Fruit fly (Drosophila melanogaster): ENCODE results near the gene Ucp4C.

The Ucp4C gene

dm6 chr2L:6006508-6007232, 38.3 kb downstream of the Ucp4C start, which contains the start of gene Gal (continued):
- no peak for TF ChIP-seq CG2129 (GFP tag; IDR thresholded peaks at IDR 0.05; ENCODE audit: partially characterized antibody)
- TF ChIP-seq gsb-n (tag; optimal IDR thresholded peaks at IDR 0.05), result no peak
- TF ChIP-seq CG3726 (GFP tag; IDR thresholded peaks at IDR 0.05), result 0 out of 3 replicates have a peak, but pooled peaks have one; percentile 30
- TF ChIP-seq CG2678 (tag; optimal IDR thresholded peaks at IDR 0.05), result no peak
- no peak for TF ChIP-seq CG11504 (tag; optimal IDR thresholded peaks at IDR 0.05)
- TF ChIP-seq kah (GFP tag; optimal IDR thresholded peaks at IDR 0.05), result no peak
- TF ChIP-seq cato (GFP tag; optimal IDR thresholded peaks at IDR 0.05; ENCODE audit: borderline replicate concordance), result no peak
- TF ChIP-seq bbx (GFP tag; IDR thresholded peaks at IDR 0.05; ENCODE audit: partially characterized antibody), result no peak
- TF ChIP-seq CG4424 (GFP tag; optimal IDR thresholded peaks at IDR 0.05), result no peak
- TF ChIP-seq Side (GFP tag; optimal IDR thresholded peaks at IDR 0.05), result no peak
- no peak for TF ChIP-seq br (optimal IDR thresholded peaks at IDR 0.05)
- no peak for TF ChIP-seq CG10654 (GFP tag; optimal IDR thresholded peaks at IDR 0.05)
- TF ChIP-seq org-1 (GFP tag; optimal IDR thresholded peaks at IDR 0.05), result no peak
- TF ChIP-seq CG1647 (GFP tag; optimal IDR thresholded peaks at IDR 0.05), result no peak
- TF ChIP-seq BEAF-32 (GFP tag; optimal IDR thresholded peaks at IDR 0.05), result no peak

DNA sequence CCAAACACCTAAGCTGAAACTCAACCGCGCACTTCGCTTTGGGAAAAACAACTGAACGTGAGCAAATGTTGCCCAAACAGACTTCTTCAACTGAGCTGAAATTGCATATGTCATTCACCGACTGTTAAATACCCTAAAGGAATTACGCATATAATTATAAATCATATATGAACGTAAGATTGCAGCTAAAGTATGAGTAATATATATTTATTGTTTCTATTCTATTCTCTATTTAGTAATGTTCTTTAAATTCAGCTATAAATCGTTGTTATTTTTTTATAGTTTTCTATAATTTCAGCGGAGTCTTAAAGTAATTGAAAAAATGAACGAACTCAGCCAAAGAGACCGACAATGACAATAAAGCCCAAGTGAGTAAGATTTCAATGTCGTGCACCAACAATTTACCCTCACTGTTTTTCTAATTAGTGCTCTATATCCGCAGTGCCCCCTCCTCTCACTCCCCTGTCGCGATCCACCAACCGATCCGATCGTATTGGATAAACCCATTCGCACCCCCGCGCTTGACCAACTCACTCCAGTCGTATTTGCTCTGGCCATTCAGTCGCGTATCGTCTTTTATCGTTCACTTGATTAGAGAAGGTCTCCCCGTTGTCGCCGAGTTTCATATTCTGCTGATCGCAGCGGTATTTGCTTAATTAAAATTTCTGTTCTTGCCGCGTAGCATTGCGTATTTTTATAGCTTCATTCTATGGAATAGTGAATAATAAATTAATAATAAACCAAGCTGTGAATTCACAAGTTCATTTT, 44.1 kb downstream of the Ucp4C start, which contains the start of gene CG9098:
Gene CG9098, minus strand, starts transcription at position 36 of the 768 bp plus-strand sequence.
- TF ChIP-seq CG7786 (GFP tag; optimal IDR thresholded peaks at IDR 0.05) (no peak), otp (GFP tag; IDR thresholded peaks at IDR 0.05) (peak; percentile 10; the same call in 1 of the 3 replicates), crol (GFP tag; IDR thresholded peaks at IDR 0.05) (peak; percentile 75), CG4617 (GFP tag; optimal IDR thresholded peaks at IDR 0.05; ENCODE audit: borderline replicate concordance) (no peak), ems (GFP tag; optimal IDR thresholded peaks at IDR 0.05) (no peak), CG8388 (GFP tag; optimal IDR thresholded peaks at IDR 0.05) (peak; percentile 62), CG17829 (tag; optimal IDR thresholded peaks at IDR 0.05) (no peak), Lim3 (GFP tag; IDR thresholded peaks at IDR 0.05) (peak; percentile 61; the same call in 1 of the 2 replicates), row (GFP tag; IDR thresholded peaks at IDR 0.05) (peak; percentile 44; the same call in 1 of the 3 replicates), Ets65A (GFP tag) (peak; percentile 28), mirr (GFP tag; optimal IDR thresholded peaks at IDR 0.05) (peak; percentile 82), dpn (GFP tag; optimal IDR thresholded peaks at IDR 0.05) (no peak), tx (GFP tag; optimal IDR thresholded peaks at IDR 0.05) (no peak), D19A (tag; optimal IDR thresholded peaks at IDR 0.05) (peak; percentile 83), dmrt11E (tag; optimal IDR thresholded peaks at IDR 0.05) (no peak), grn (GFP tag; optimal IDR thresholded peaks at IDR 0.05) (peak; percentile 72), exex (tag; optimal IDR thresholded peaks at IDR 0.05) (peak; percentile 65)

DNA sequence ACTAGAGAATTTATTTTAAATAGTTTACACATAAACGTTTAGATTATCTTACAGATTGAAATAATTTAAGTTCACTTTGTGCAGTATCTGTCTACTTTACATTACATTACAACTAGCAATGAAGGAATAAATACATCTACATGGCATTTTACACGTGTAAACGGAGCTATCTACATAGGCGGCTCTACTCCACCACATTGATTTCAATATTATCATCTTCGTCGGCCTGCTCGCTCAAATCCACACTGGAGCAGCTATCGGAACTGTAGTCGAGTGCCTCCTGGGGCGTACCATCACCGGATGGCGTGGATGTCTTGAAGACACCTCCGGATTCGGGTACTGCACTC, 44.7 kb downstream of the Ucp4C start:
- peak; percentile 47; the same call in 2 of the 3 replicates for TF ChIP-seq knrl (GFP tag; IDR thresholded peaks at IDR 0.05; ENCODE audit: partially characterized antibody)
- peak; percentile 51; the same call in 1 of the 3 replicates for TF ChIP-seq CG6791 (GFP tag; IDR thresholded peaks at IDR 0.05; ENCODE audit: partially characterized antibody)
- TF ChIP-seq hbn (GFP tag; IDR thresholded peaks at IDR 0.05; ENCODE audit: partially characterized antibody), result no peak
- TF ChIP-seq CG16813 (GFP tag; IDR thresholded peaks at IDR 0.05; ENCODE audit: partially characterized antibody), result peak; percentile 64
- TF ChIP-seq vnd (GFP tag; IDR thresholded peaks at IDR 0.05; ENCODE audit: partially characterized antibody), result peak; percentile 33; the same call in 1 of the 3 replicates
- TF ChIP-seq zen (tag; optimal IDR thresholded peaks at IDR 0.05), result no peak
- TF ChIP-seq Six4 (GFP tag; optimal IDR thresholded peaks at IDR 0.05), result no peak
- no peak for TF ChIP-seq zen2 (GFP tag; IDR thresholded peaks at IDR 0.05; ENCODE audit: partially characterized antibody)
- no peak for TF ChIP-seq wek (GFP tag; optimal IDR thresholded peaks at IDR 0.05)
- TF ChIP-seq Scr (GFP tag; IDR thresholded peaks at IDR 0.05; ENCODE audit: partially characterized antibody), result peak; percentile 37; the same call in 1 of the 2 replicates
- TF ChIP-seq CTCF (GFP tag; optimal IDR thresholded peaks at IDR 0.05), result peak; percentile 65
- peak; percentile 65 for TF ChIP-seq bbx (GFP tag; IDR thresholded peaks at IDR 0.05; ENCODE audit: partially characterized antibody)
- TF ChIP-seq nau (GFP tag; optimal IDR thresholded peaks at IDR 0.05), result no peak
- TF ChIP-seq CG2678 (tag; optimal IDR thresholded peaks at IDR 0.05), result no peak
- peak; percentile 64 for TF ChIP-seq amos (GFP tag; IDR thresholded peaks at IDR 0.05; ENCODE audit: partially characterized antibody)
- no peak for TF ChIP-seq MBD-R2 (GFP tag; IDR thresholded peaks at IDR 0.05)
